Fruit fly (Drosophila melanogaster): ENCODE measurements around the gene Anp.

The Anp gene

dm6 chr3R:30166159-30166784 is 43.5 kb upstream of the Anp start, which contains the start of gene VhaAC45RP (continued):
- TF ChIP-seq CG14860 (GFP tag; IDR thresholded peaks at IDR 0.05; ENCODE audit: partially characterized antibody) (no peak), CG6791 (GFP tag; IDR thresholded peaks at IDR 0.05; ENCODE audit: partially characterized antibody) (no peak), CG8290 (GFP tag; optimal IDR thresholded peaks at IDR 0.05) (no peak), CG8290 (tag; optimal IDR thresholded peaks at IDR 0.05) (no peak), CG16779 (GFP tag; IDR thresholded peaks at IDR 0.05) (no peak), CG12104 (GFP tag; optimal IDR thresholded peaks at IDR 0.05) (no peak), CG33213 (GFP tag; optimal IDR thresholded peaks at IDR 0.05) (no peak), sim (GFP tag; IDR thresholded peaks at IDR 0.05) (no peak), CG2889 (GFP tag; IDR thresholded peaks at IDR 0.05) (no peak), CG18764 (GFP tag; optimal IDR thresholded peaks at IDR 0.05) (no peak), CG8944 (GFP tag; optimal IDR thresholded peaks at IDR 0.05) (no peak), CG1602 (GFP tag; optimal IDR thresholded peaks at IDR 0.05) (no peak), CG32767 (GFP tag; IDR thresholded peaks at IDR 0.05) (no peak; the same call in none of the 2 replicates), pita (GFP tag; optimal IDR thresholded peaks at IDR 0.05) (no peak), CG1792 (GFP tag; optimal IDR thresholded peaks at IDR 0.05) (no peak), Fer1 (GFP tag; optimal IDR thresholded peaks at IDR 0.05) (peak; percentile 23), CG7556 (GFP tag; optimal IDR thresholded peaks at IDR 0.05) (no peak), bowl (GFP tag; IDR thresholded peaks at IDR 0.05) (no peak), D (optimal IDR thresholded peaks at IDR 0.05) (no peak), D (GFP tag; optimal IDR thresholded peaks at IDR 0.05) (no peak), Jarid2 (GFP tag; optimal IDR thresholded peaks at IDR 0.05) (no peak), CG11695 (GFP tag; IDR thresholded peaks at IDR 0.05) (no peak), CG4820 (GFP tag; optimal IDR thresholded peaks at IDR 0.05) (no peak), CG2129 (GFP tag; IDR thresholded peaks at IDR 0.05; ENCODE audit: partially characterized antibody) (no peak), CG10543 (GFP tag; optimal IDR thresholded peaks at IDR 0.05) (no peak), CG12071 (GFP tag; optimal IDR thresholded peaks at IDR 0.05) (no peak), Deaf1 (tag; optimal IDR thresholded peaks at IDR 0.05) (peak; percentile 26), CG9215 (GFP tag; IDR thresholded peaks at IDR 0.05) (no peak), Xbp1 (GFP tag; optimal IDR thresholded peaks at IDR 0.05) (no peak), Ravus (GFP tag; IDR thresholded peaks at IDR 0.05) (no peak), tup (GFP tag; optimal IDR thresholded peaks at IDR 0.05) (no peak), shn (GFP tag; optimal IDR thresholded peaks at IDR 0.05) (no peak), CG6175 (GFP tag; IDR thresholded peaks at IDR 0.05) (no peak), YL-1 (GFP tag; optimal IDR thresholded peaks at IDR 0.05) (peak; percentile 70), TFAM (GFP tag; optimal IDR thresholded peaks at IDR 0.05) (no peak), CG31441 (GFP tag; IDR thresholded peaks at IDR 0.05) (no peak), MTF-1 (GFP tag; optimal IDR thresholded peaks at IDR 0.05; ENCODE audit: borderline replicate concordance) (no peak), Elba2 (GFP tag; optimal IDR thresholded peaks at IDR 0.05) (no peak), Atf-2 (GFP tag; optimal IDR thresholded peaks at IDR 0.05) (no peak), B-H2 (GFP tag; optimal IDR thresholded peaks at IDR 0.05) (no peak), scrt (GFP tag; optimal IDR thresholded peaks at IDR 0.05) (no peak), CG11247 (GFP tag; IDR thresholded peaks at IDR 0.05) (no peak), CG10267 (tag; optimal IDR thresholded peaks at IDR 0.05) (no peak), ap (GFP tag; IDR thresholded peaks at IDR 0.05) (no peak), Sry-β (GFP tag; optimal IDR thresholded peaks at IDR 0.05) (no peak), CG9727 (GFP tag; optimal IDR thresholded peaks at IDR 0.05) (no peak), seq (GFP tag; IDR thresholded peaks at IDR 0.05) (peak; percentile 44; the same call in 1 of the 2 replicates), Med (GFP tag) (peak; percentile 56), gcm2 (GFP tag; optimal IDR thresholded peaks at IDR 0.05) (no peak), Myb (GFP tag; optimal IDR thresholded peaks at IDR 0.05) (peak; percentile 14), Dip2 (GFP tag; IDR thresholded peaks at IDR 0.05) (no peak), CG8359 (GFP tag; optimal IDR thresholded peaks at IDR 0.05; ENCODE audit: borderline replicate concordance) (no peak)
